Worm (Caenorhabditis elegans): ENCODE results near the gene ran-2.

The ran-2 gene

DNA sequence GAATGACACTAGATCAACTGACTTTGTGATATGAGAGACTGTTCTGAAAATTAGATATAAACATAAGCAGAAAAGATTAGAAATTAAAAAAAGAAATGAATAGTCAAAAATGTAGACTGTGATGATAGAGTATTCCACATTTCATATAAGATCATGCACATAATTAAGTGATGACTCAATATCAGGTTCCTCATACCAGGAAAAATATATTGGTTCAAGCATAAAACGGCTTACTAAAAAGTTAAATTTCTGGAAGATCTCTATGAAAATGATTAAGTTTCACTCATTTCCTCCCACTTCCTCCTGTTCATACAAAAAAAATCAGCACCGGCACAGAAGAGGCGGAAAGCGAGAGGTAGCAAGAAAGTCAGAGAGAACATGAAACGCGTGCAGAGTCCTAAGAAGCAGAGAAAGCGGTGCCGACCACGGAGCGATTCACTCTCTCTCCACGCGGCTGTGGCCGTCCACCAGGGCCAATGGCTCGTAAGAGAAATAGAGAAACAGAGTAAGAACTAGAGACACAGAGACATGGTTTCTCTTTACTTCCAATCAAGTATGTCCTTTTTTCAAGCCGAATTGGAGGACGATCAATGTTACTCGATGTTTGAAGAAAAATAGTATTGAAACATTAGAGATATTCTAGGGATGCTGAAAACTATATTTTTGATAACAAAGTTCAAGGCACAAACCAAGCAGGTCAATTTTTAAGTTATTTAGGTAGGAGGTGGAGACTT, 41.6 kb upstream of the ran-2 start, which contains the start of the genes ZK688.5 and fahd-1 (continued):
- peak; percentile 4 for TF ChIP-seq ceh-8 (GFP tag; optimal IDR thresholded peaks at IDR 0.05)
- peak; percentile 76 for TF ChIP-seq swsn-7 (tag; optimal IDR thresholded peaks at IDR 0.05)
- TF ChIP-seq lin-35 (GFP tag; optimal IDR thresholded peaks at IDR 0.05): peak; percentile 70 to 71
- no peak for TF ChIP-seq unc-130 (tag; optimal IDR thresholded peaks at IDR 0.05)
- peak; percentile 43 to 50 (median 49) for TF ChIP-seq dpl-1 (GFP tag; optimal IDR thresholded peaks at IDR 0.05)
- TF ChIP-seq nhr-77 (tag; optimal IDR thresholded peaks at IDR 0.05): peak; percentile 49
- no peak for TF ChIP-seq ceh-88 (GFP tag; IDR thresholded peaks at IDR 0.05)
- TF ChIP-seq ztf-4 (tag; optimal IDR thresholded peaks at IDR 0.05): peak; percentile 34
- TF ChIP-seq snu-23 (GFP tag; optimal IDR thresholded peaks at IDR 0.05): peak; percentile 81

DNA sequence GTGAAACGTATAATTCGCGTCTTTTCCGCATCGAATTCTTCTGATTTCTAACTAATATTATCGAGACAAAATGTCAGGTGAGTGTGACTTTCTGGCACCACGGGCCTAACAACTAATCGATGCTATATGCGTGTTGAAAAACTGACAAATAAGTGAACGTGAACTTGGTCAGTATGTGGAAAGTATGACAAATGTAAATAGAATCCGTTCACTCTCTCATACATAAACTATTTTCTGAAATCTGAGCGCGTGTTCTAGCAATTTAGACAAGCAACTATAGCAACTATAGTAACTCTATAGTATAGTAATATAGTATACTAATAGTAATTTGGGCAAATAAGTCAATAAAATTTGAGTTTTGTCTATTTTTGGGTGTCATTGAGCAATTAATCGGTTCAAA, 41.0 kb upstream of the ran-2 start:
- TF ChIP-seq snpc-4 (tag; optimal IDR thresholded peaks at IDR 0.05) (no peak), aha-1 (tag; optimal IDR thresholded peaks at IDR 0.05) (no peak), swsn-7 (tag; optimal IDR thresholded peaks at IDR 0.05) (no peak), C34B4.2 (tag; optimal IDR thresholded peaks at IDR 0.05) (no peak), sup-37 (GFP tag; optimal IDR thresholded peaks at IDR 0.05) (no peak), fkh-4 (tag; optimal IDR thresholded peaks at IDR 0.05; ENCODE audit: borderline replicate concordance) (no peak), egl-13 (tag; optimal IDR thresholded peaks at IDR 0.05) (no peak), jun-1 (tag; optimal IDR thresholded peaks at IDR 0.05) (no peak), elt-2 (tag; optimal IDR thresholded peaks at IDR 0.05) (no peak), sptf-1 (tag; optimal IDR thresholded peaks at IDR 0.05) (no peak), aly-2 (tag; optimal IDR thresholded peaks at IDR 0.05) (no peak), nhr-12 (tag; optimal IDR thresholded peaks at IDR 0.05) (no peak), C16A3.4 (tag; optimal IDR thresholded peaks at IDR 0.05) (no peak), unc-86 (tag; optimal IDR thresholded peaks at IDR 0.05) (no peak), nhr-85 (tag) (no peak), alr-1 (tag; optimal IDR thresholded peaks at IDR 0.05; ENCODE audit: borderline replicate concordance) (no peak), mab-9 (GFP tag; IDR thresholded peaks at IDR 0.05) (no peak), Y116A8C.19 (tag; optimal IDR thresholded peaks at IDR 0.05; ENCODE audit: borderline replicate concordance) (no peak), skn-1 (tag; optimal IDR thresholded peaks at IDR 0.05) (no peak), ets-5 (GFP tag; IDR thresholded peaks at IDR 0.05) (no peak)

DNA sequence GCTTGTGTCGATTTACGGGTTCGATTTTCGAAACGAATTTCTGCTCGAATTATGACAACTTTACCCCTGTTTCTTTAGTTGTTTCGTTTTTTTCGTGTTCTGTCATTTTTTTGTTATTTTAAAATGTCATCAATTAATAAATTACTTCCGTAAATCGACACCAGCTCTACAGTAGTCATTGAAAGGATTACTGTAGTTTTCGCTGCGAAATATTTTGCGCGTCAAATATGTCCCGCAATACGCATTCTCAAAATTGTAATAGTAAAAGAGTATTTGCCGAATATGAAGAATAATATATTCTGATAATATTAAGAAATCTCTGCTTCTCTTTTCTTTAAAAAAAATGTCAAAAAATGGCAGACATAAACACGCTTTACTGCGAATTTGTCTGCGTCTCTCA, 40.1 kb upstream of the ran-2 start:
- TF ChIP-seq zip-4 (GFP tag; optimal IDR thresholded peaks at IDR 0.05) (no peak), hpl-2 (GFP tag; optimal IDR thresholded peaks at IDR 0.05) (no peak), efl-1 (optimal IDR thresholded peaks at IDR 0.05) (no peak), efl-1 (GFP tag; optimal IDR thresholded peaks at IDR 0.05 in 1 of 2) (peak in 1 of 2 experiments; percentile 54), fkh-8 (tag; optimal IDR thresholded peaks at IDR 0.05) (peak; percentile 27)

DNA sequence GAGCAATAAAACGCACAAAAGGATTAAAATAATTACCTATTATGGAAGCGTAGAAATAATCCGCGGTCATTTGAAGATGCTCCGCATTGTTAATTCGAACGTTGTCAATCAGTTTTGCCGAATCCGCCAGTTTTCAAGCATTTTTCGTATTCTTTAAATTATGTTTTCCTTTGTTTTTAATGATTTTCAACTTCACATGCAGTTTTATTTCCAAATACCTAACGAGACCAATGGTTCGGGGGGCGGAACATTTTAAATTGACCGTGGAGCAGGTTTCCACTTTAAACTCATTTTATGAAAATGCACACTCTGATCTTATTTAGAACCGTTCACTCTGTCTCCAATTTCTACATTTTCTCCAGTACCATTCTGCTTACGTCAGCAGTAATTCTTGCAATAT, 38.6 kb upstream of the ran-2 start, which contains the start of gene ZK688.4:
TSS of gene ZK688.4 (plus strand) at position 301 of the 400 bp plus-strand sequence.
- TF ChIP-seq isw-1 (GFP tag; IDR thresholded peaks at IDR 0.05) (no peak), ceh-82 (tag; optimal IDR thresholded peaks at IDR 0.05) (no peak), irx-1 (tag; optimal IDR thresholded peaks at IDR 0.05) (no peak), ces-1 (GFP tag; optimal IDR thresholded peaks at IDR 0.05) (no peak), fos-1 (tag; optimal IDR thresholded peaks at IDR 0.05) (no peak), nhr-85 (tag) (no peak), mep-1 (tag; optimal IDR thresholded peaks at IDR 0.05) (no peak), ceh-8 (GFP tag; optimal IDR thresholded peaks at IDR 0.05) (no peak), F16B12.6 (tag; optimal IDR thresholded peaks at IDR 0.05) (no peak), hlh-17 (GFP tag; optimal IDR thresholded peaks at IDR 0.05; ENCODE audit: borderline replicate concordance) (no peak)
